Fruit fly (Drosophila melanogaster) whole organism, adult: ENCODE results near the gene PH4alphaMP.

Experiments
- CG14711 ChIP-seq: fragments of 200-800 bp; sonication (Bioruptor generic); optimal IDR thresholded peaks from 2 replicates; lab custom pipeline; 2018; ENCODE audit warnings: missing biosample characterization, mild to moderate bottlenecking, missing genetic modification characterization, moderate library complexity
- ovo ChIP-seq: fragments of 200-800 bp; sonication (Bioruptor generic); optimal IDR thresholded peaks from 2 replicates; lab custom pipeline; 2016; ENCODE audit warnings: missing biosample characterization, missing genetic modification characterization
- toe ChIP-seq: fragments of 200-800 bp; sonication (Bioruptor generic); optimal IDR thresholded peaks from 2 replicates; lab custom pipeline; 2016; ENCODE audit warnings: missing biosample characterization, missing genetic modification characterization

DNA sequence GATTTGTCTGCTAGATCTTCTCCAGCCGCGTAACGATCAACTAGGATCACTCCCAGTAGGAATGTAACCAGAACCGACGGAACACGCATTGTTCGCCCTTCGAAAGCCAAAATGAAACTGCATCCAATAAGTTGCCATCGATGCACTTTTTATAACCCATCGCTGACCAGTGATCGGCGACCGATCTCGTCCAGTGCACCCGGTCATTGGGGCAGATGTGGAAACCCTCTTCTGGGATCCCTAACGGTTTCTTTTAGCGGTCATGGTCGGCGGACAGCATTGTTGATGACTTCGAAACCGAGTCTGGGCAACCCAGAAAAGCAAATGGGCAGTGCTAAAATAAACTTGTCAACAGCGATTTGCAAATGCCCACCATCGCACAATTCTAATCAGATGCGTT, 51.0 kb downstream of the PH4alphaMP start, which contains the start of gene Osi23:
- TF ChIP-seq toe (GFP tag; lab: Kevin White, UChicago) (no peak), ovo (GFP tag; lab: Kevin White, UChicago) (no peak), CG14711 (tag; lab: Kevin White, UChicago) (no peak)
